Worm (Caenorhabditis elegans) whole organism, L4 larva: ENCODE measurements around the gene C27D9.2.

Source experiments
- D1046.2 ChIP-seq: fragments of 200-800 bp; sonication (Bioruptor generic); IDR thresholded peaks from 2 replicates; pipeline ENCODE4 v1.3.6; 2022; ENCODE audit warnings: missing genetic modification characterization, missing compliant biosample characterization
- F10B5.3 ChIP-seq: sonication (generic microtip); optimal IDR thresholded peaks from 2 replicates; lab custom pipeline; 2016; ENCODE audit warnings: mild to moderate bottlenecking, missing genetic modification characterization, missing compliant biosample characterization
- T20F7.1 ChIP-seq: fragments of 200-800 bp; sonication (Bioruptor generic); optimal IDR thresholded peaks from 2 replicates; lab custom pipeline; 2018; ENCODE audit warnings: mild to moderate bottlenecking, missing genetic modification characterization, missing compliant biosample characterization
- ZK337.2 ChIP-seq: fragments of 200-800 bp; sonication (Bioruptor generic); IDR thresholded peaks from 2 replicates; pipeline ENCODE4 v1.3.6; 2022; ENCODE audit warnings: missing genetic modification reagents, missing genetic modification characterization, missing compliant biosample characterization
- ceh-62 ChIP-seq: sonication (generic microtip); optimal IDR thresholded peaks from 2 replicates; lab custom pipeline; 2017; ENCODE audit warnings: missing biosample characterization, missing genetic modification characterization
- ces-1 ChIP-seq: fragments of 150-350 bp; sonication (generic microtip); optimal IDR thresholded peaks from 4 replicates; lab custom pipeline; 2014; ENCODE audit warnings: missing biosample characterization, missing genetic modification reagents, missing genetic modification characterization
- cey-2 ChIP-seq: sonication (generic microtip); optimal IDR thresholded peaks from 3 replicates; lab custom pipeline; 2017; ENCODE audit warnings: missing genetic modification characterization, mild to moderate bottlenecking, missing compliant biosample characterization, antibody characterized with exemption, borderline replicate concordance; ENCODE audit not compliant: insufficient read depth
- daf-16 ChIP-seq, 3 experiments: sonication (generic microtip); optimal IDR thresholded peaks; 2 replicates each; lab custom pipeline; 2016 to 2017; ENCODE audit warnings: missing genetic modification characterization in 3 of 3, missing genetic modification reagents in 3 of 3, mild to moderate bottlenecking in 2 of 3, missing compliant biosample characterization in 2 of 3, missing biosample characterization in 1 of 3, moderate library complexity in 1 of 3
- daf-19 ChIP-seq: fragments of 200-800 bp; sonication (Bioruptor generic); conservative IDR thresholded peaks from 2 replicates; pipeline ENCODE4 v1.3.6; 2022; ENCODE audit warnings: missing genetic modification characterization, missing compliant biosample characterization
- dmd-8 ChIP-seq: fragments of 200-800 bp; sonication (Bioruptor generic); IDR thresholded peaks from 2 replicates; pipeline ENCODE4 v1.3.6; 2022; ENCODE audit warnings: missing genetic modification characterization, missing compliant biosample characterization
- dmd-9 ChIP-seq: fragments of 200-800 bp; sonication (Bioruptor generic); IDR thresholded peaks from 2 replicates; pipeline ENCODE4 v1.3.6; 2022; ENCODE audit warnings: missing genetic modification reagents, missing genetic modification characterization, missing compliant biosample characterization
- dve-1 ChIP-seq: sonication (generic microtip); optimal IDR thresholded peaks from 2 replicates; lab custom pipeline; 2017; ENCODE audit warnings: antibody characterized with exemption, mild to moderate bottlenecking, missing genetic modification characterization, missing compliant biosample characterization; ENCODE audit not compliant: insufficient read depth
- fkh-10 ChIP-seq: fragments of 150-350 bp; optimal IDR thresholded peaks from 2 replicates; lab custom pipeline; 2014; ENCODE audit warnings: missing biosample characterization, missing genetic modification reagents, missing genetic modification characterization
- gei-8 ChIP-seq: fragments of 200-800 bp; sonication (Bioruptor generic); optimal IDR thresholded peaks from 2 replicates; lab custom pipeline; 2018; ENCODE audit warnings: mild to moderate bottlenecking, missing genetic modification characterization, missing compliant biosample characterization
- hif-1 ChIP-seq, 2 experiments: sonication (generic microtip); optimal IDR thresholded peaks; 2 replicates each; lab custom pipeline; 2016 to 2017; ENCODE audit warnings: missing compliant biosample characterization in 2 of 2, missing genetic modification characterization in 2 of 2, missing genetic modification reagents in 2 of 2, missing genotype in 2 of 2, mild to moderate bottlenecking in 1 of 2
- hlh-11 ChIP-seq: fragments of 200-800 bp; sonication (Bioruptor generic); optimal IDR thresholded peaks from 2 replicates; lab custom pipeline; 2018; ENCODE audit warnings: mild to moderate bottlenecking, missing genetic modification characterization, missing compliant biosample characterization
- hlh-30 ChIP-seq: sonication (generic microtip); optimal IDR thresholded peaks from 2 replicates; lab custom pipeline; 2017; ENCODE audit warnings: antibody characterized with exemption, mild to moderate bottlenecking, missing genetic modification characterization, missing compliant biosample characterization; ENCODE audit not compliant: insufficient read depth
- hmg-1.1 ChIP-seq: fragments of 200-800 bp; sonication (Bioruptor generic); IDR thresholded peaks from 2 replicates; pipeline ENCODE4 v1.3.6; 2022; ENCODE audit warnings: missing genetic modification reagents, missing genetic modification characterization, missing compliant biosample characterization
- jun-1 ChIP-seq: fragments of 150-350 bp; optimal IDR thresholded peaks from 2 replicates; lab custom pipeline; 2014; ENCODE audit warnings: missing biosample characterization, missing genetic modification reagents, missing genetic modification characterization
- lim-7 ChIP-seq: fragments of 200-800 bp; sonication (Bioruptor generic); IDR thresholded peaks from 2 replicates; pipeline ENCODE4 v1.3.6; 2022; ENCODE audit warnings: missing genetic modification characterization, missing compliant biosample characterization
- lin-13 ChIP-seq: fragments of 150-350 bp; optimal IDR thresholded peaks from 2 replicates; lab custom pipeline; 2014; ENCODE audit warnings: missing biosample characterization, missing genetic modification reagents, missing genetic modification characterization
- lin-38 ChIP-seq: fragments of 200-800 bp; sonication (Bioruptor generic); IDR thresholded peaks from 2 replicates; pipeline ENCODE4 v1.3.6; 2022; ENCODE audit warnings: missing genetic modification reagents, missing genetic modification characterization, missing compliant biosample characterization
- lin-39 ChIP-seq: fragments of 150-350 bp; optimal IDR thresholded peaks from 2 replicates; lab custom pipeline; 2014; ENCODE audit warnings: missing biosample characterization, missing genetic modification reagents, missing genetic modification characterization
- lir-3 ChIP-seq: sonication (generic microtip); optimal IDR thresholded peaks from 2 replicates; lab custom pipeline; 2016; ENCODE audit warnings: mild to moderate bottlenecking, missing genetic modification characterization, missing compliant biosample characterization
- lsy-2 ChIP-seq, 2 experiments: fragments of 150-350 bp in 1 of 2; sonication (generic microtip) in 1 of 2; optimal IDR thresholded peaks; 2 replicates each; lab custom pipeline; 2014 to 2017; ENCODE audit warnings: missing biosample characterization in 2 of 2, missing genetic modification characterization in 2 of 2
- madf-5 ChIP-seq, 2 experiments: fragments of 200-800 bp; sonication (Bioruptor generic); IDR thresholded peaks; 2 replicates each; pipeline ENCODE4 v1.3.6; 2022; ENCODE audit warnings: missing compliant biosample characterization in 2 of 2, missing genetic modification characterization in 2 of 2
- mes-2 ChIP-seq: sonication (generic microtip); optimal IDR thresholded peaks from 2 replicates; lab custom pipeline; 2016; ENCODE audit warnings: missing genotype, mild to moderate bottlenecking, missing genetic modification characterization, missing compliant biosample characterization; ENCODE audit not compliant: poor library complexity, severe bottlenecking
- nhr-111 ChIP-seq: fragments of 200-800 bp; sonication (Bioruptor generic); optimal IDR thresholded peaks from 2 replicates; lab custom pipeline; 2018; ENCODE audit warnings: mild to moderate bottlenecking, missing genetic modification characterization, missing compliant biosample characterization
- nhr-42 ChIP-seq: fragments of 200-800 bp; sonication (Bioruptor generic); IDR thresholded peaks from 2 replicates; pipeline ENCODE4 v1.3.6; 2022; ENCODE audit warnings: missing genetic modification characterization, missing compliant biosample characterization
- nhr-76 ChIP-seq: fragments of 150-350 bp; optimal IDR thresholded peaks from 2 replicates; lab custom pipeline; 2014; ENCODE audit warnings: missing biosample characterization, missing genetic modification characterization
- nhr-77 ChIP-seq: fragments of 150-350 bp; optimal IDR thresholded peaks from 2 replicates; lab custom pipeline; 2014; ENCODE audit warnings: missing biosample characterization, missing genetic modification characterization
- pha-4 ChIP-seq, 2 experiments: fragments of 150-350 bp in 1 of 2; fragments of 200-800 bp in 1 of 2; sonication (Bioruptor generic) in 1 of 2; IDR thresholded peaks in 1 of 2; optimal IDR thresholded peaks in 1 of 2; 2 replicates each; pipeline versions ENCODE4 v1.3.6 to Lab custom; 2014 to 2022; ENCODE audit warnings: missing genetic modification characterization in 2 of 2, missing genetic modification reagents in 2 of 2, missing biosample characterization in 1 of 2, missing compliant biosample characterization in 1 of 2
- pqm-1 ChIP-seq: sonication (generic microtip); optimal IDR thresholded peaks from 2 replicates; lab custom pipeline; 2017; ENCODE audit warnings: missing biosample characterization, missing genetic modification characterization
- sdz-12 ChIP-seq: fragments of 200-800 bp; sonication (Bioruptor generic); optimal IDR thresholded peaks from 2 replicates; lab custom pipeline; 2018; ENCODE audit warnings: mild to moderate bottlenecking, missing genetic modification characterization, missing compliant biosample characterization
- snpc-1.2 ChIP-seq: fragments of 200-800 bp; sonication (Bioruptor generic); IDR thresholded peaks from 2 replicates; pipeline ENCODE4 v1.3.6; 2022; ENCODE audit warnings: missing genetic modification reagents, missing genetic modification characterization, missing compliant biosample characterization
- snpc-4 ChIP-seq: fragments of 150-350 bp; optimal IDR thresholded peaks from 2 replicates; lab custom pipeline; 2014; ENCODE audit warnings: missing biosample characterization, missing genetic modification characterization
- spr-1 ChIP-seq: sonication (generic microtip); optimal IDR thresholded peaks from 2 replicates; lab custom pipeline; 2016; ENCODE audit warnings: mild to moderate bottlenecking, missing genetic modification characterization, missing compliant biosample characterization
- tra-1 ChIP-seq: fragments of 200-800 bp; sonication (Bioruptor generic); IDR thresholded peaks from 2 replicates; pipeline ENCODE4 v1.3.6; 2022; ENCODE audit warnings: missing genetic modification reagents, missing genetic modification characterization, missing compliant biosample characterization
- unc-130 ChIP-seq: sonication (generic microtip); optimal IDR thresholded peaks from 2 replicates; lab custom pipeline; 2016; ENCODE audit warnings: missing genetic modification reagents, missing genetic modification characterization, missing compliant biosample characterization
- zfp-3 ChIP-seq: fragments of 200-800 bp; sonication (Bioruptor generic); conservative IDR thresholded peaks from 2 replicates; pipeline ENCODE4 v1.3.6; 2022; ENCODE audit warnings: missing genetic modification reagents, missing genetic modification characterization, missing compliant biosample characterization
- ztf-11 ChIP-seq: fragments of 150-350 bp; optimal IDR thresholded peaks from 2 replicates; lab custom pipeline; 2014; ENCODE audit warnings: missing biosample characterization, missing genetic modification characterization

Gene C27D9.2

ce11 chrII:4786181-4786580, 29.5 kb upstream of the C27D9.2 start, which contains the start of gene msp-3:
Gene msp-3 (minus strand): TSS chrII:4786281.
- TF ChIP-seq snpc-1.2 (GFP tag; lab: Robert Waterston, UW) (no peak), dmd-9 (GFP tag; lab: Robert Waterston, UW) (no peak)

ce11 chrII:4784436-4784835, 27.8 kb upstream of the C27D9.2 start, which contains the start of gene nep-12:
Gene nep-12 (minus strand): TSS chrII:4784536.
- no peak for TF ChIP-seq dmd-8 (GFP tag; lab: Robert Waterston, UW)
- TF ChIP-seq madf-5 (GFP tag; IDR thresholded peaks at IDR 0.05; lab: Robert Waterston, UW): no peak
- no peak for TF ChIP-seq dmd-9 (GFP tag; lab: Robert Waterston, UW)
- TF ChIP-seq lim-7 (GFP tag; lab: Robert Waterston, UW): no peak
- no peak for TF ChIP-seq nhr-42
- no peak for TF ChIP-seq unc-130 (GFP tag; lab: Kevin White, UChicago)
- TF ChIP-seq lin-13 (GFP tag; lab: Kevin White, UChicago): no peak
- no peak for TF ChIP-seq snpc-4
- TF ChIP-seq hmg-1.1: no peak
- no peak for TF ChIP-seq ztf-11

ce11 chrII:4779753-4780152, 23.1 kb upstream of the C27D9.2 start:
- TF ChIP-seq F10B5.3: no peak
- no peak for TF ChIP-seq hif-1 (tag; optimal IDR thresholded peaks at IDR 0.05; lab: Kevin White, UChicago)
- TF ChIP-seq lsy-2 (tag; optimal IDR thresholded peaks at IDR 0.05; lab: Kevin White, UChicago): no peak
- no peak for TF ChIP-seq T20F7.1 (GFP tag; lab: Kevin White, UChicago)
- TF ChIP-seq ceh-62 (tag; lab: Kevin White, UChicago): no peak
- TF ChIP-seq lir-3 (tag; lab: Kevin White, UChicago): no peak
- no peak for TF ChIP-seq ZK337.2 (GFP tag; lab: Robert Waterston, UW)
- TF ChIP-seq lin-13 (GFP tag; lab: Kevin White, UChicago): no peak
- no peak for TF ChIP-seq madf-5 (GFP tag; IDR thresholded peaks at IDR 0.05; lab: Robert Waterston, UW)
- TF ChIP-seq pha-4 (GFP tag; IDR thresholded peaks at IDR 0.05; lab: Robert Waterston, UW): no peak
- TF ChIP-seq pha-4 (tag; optimal IDR thresholded peaks at IDR 0.05; lab: Kevin White, UChicago): no peak
- no peak for TF ChIP-seq cey-2 (tag; lab: Kevin White, UChicago)
- no peak for TF ChIP-seq lim-7 (GFP tag; lab: Robert Waterston, UW)
- TF ChIP-seq nhr-77 (tag; lab: Kevin White, UChicago): no peak
- no peak for TF ChIP-seq hlh-30
- TF ChIP-seq daf-16 (GFP tag; optimal IDR thresholded peaks at IDR 0.05; lab: Kevin White, UChicago): no peak
- no peak for TF ChIP-seq daf-16 (tag; optimal IDR thresholded peaks at IDR 0.05; lab: Kevin White, UChicago)
- no peak for TF ChIP-seq zfp-3 (GFP tag; lab: Robert Waterston, UW)
- TF ChIP-seq nhr-111: no peak
- TF ChIP-seq nhr-76: no peak
- no peak for TF ChIP-seq gei-8

- TF ChIP-seq ces-1 (GFP tag; lab: Kevin White, UChicago) (no peak), hlh-30 (no peak), spr-1 (tag; lab: Kevin White, UChicago) (no peak), pqm-1 (tag; lab: Kevin White, UChicago) (peak; percentile 86), daf-19 (GFP tag; lab: Robert Waterston, UW) (no peak), dve-1 (tag; lab: Kevin White, UChicago) (peak; percentile 62), lin-38 (GFP tag; lab: Robert Waterston, UW) (no peak), mes-2 (tag; lab: Kevin White, UChicago) (no peak), daf-16 (GFP tag; optimal IDR thresholded peaks at IDR 0.05; lab: Kevin White, UChicago) (no peak), daf-16 (tag; optimal IDR thresholded peaks at IDR 0.05; lab: Kevin White, UChicago) (peak; percentile 73), D1046.2 (GFP tag; lab: Robert Waterston, UW) (no peak), sdz-12 (no peak), jun-1 (tag; lab: Kevin White, UChicago) (no peak), tra-1 (no peak), fkh-10 (GFP tag; lab: Kevin White, UChicago) (no peak), hlh-11 (tag; lab: Kevin White, UChicago) (peak; percentile 42), lin-39 (no peak)
These were observed 20.3 kb upstream of the C27D9.2 start, which contains the start of gene F26G1.11 for ce11 chrII:4776933-4777332. Gene F26G1.11 (plus strand): TSS chrII:4777137.
